Worm (Caenorhabditis elegans) whole organism, L3 larva: Measurements from ENCODE around the gene mog-5.

ENCODE experiments used
- ZK546.5 ChIP-seq: sonication (generic microtip); optimal IDR thresholded peaks from 2 replicates; lab custom pipeline; 2017; ENCODE audit warnings: missing biosample characterization, missing genetic modification characterization
- ceh-16 ChIP-seq: sonication (generic microtip); optimal IDR thresholded peaks from 2 replicates; lab custom pipeline; 2017; ENCODE audit warnings: missing biosample characterization, missing genetic modification characterization
- elt-1 ChIP-seq: fragments of 150-350 bp; optimal IDR thresholded peaks from 2 replicates; lab custom pipeline; 2014; ENCODE audit warnings: missing biosample characterization, missing genetic modification characterization
- eor-1 ChIP-seq, 2 experiments: fragments of 150-350 bp; optimal IDR thresholded peaks; 2 replicates each; lab custom pipeline; 2014 to 2018; ENCODE audit warnings: missing biosample characterization in 2 of 2, missing genetic modification characterization in 2 of 2
- fkh-2 ChIP-seq: fragments of 150-350 bp; optimal IDR thresholded peaks from 2 replicates; lab custom pipeline; 2014; ENCODE audit warnings: missing biosample characterization, missing genetic modification reagents, missing genetic modification characterization
- lin-15B ChIP-seq: fragments of 150-350 bp; optimal IDR thresholded peaks from 2 replicates; lab custom pipeline; 2014; ENCODE audit warnings: missing biosample characterization, missing genetic modification characterization
- mdl-1 ChIP-seq: fragments of 150-350 bp; optimal IDR thresholded peaks from 2 replicates; lab custom pipeline; 2014; ENCODE audit warnings: missing biosample characterization, missing genetic modification characterization
- nfya-1 ChIP-seq: sonication (generic microtip); optimal IDR thresholded peaks from 2 replicates; lab custom pipeline; 2017; ENCODE audit warnings: missing genetic modification characterization, mild to moderate bottlenecking, missing compliant biosample characterization, antibody characterized with exemption, moderate library complexity; ENCODE audit not compliant: insufficient read depth
- nhr-11 ChIP-seq: fragments of 150-350 bp; optimal IDR thresholded peaks from 2 replicates; lab custom pipeline; 2014; ENCODE audit warnings: missing biosample characterization, missing genetic modification characterization
- nhr-76 ChIP-seq: fragments of 150-350 bp; sonication (generic microtip); optimal IDR thresholded peaks from 5 replicates; lab custom pipeline; 2014; ENCODE audit warnings: missing biosample characterization, missing genetic modification characterization
- skn-1 ChIP-seq: fragments of 150-350 bp; optimal IDR thresholded peaks from 2 replicates; lab custom pipeline; 2014; ENCODE audit warnings: missing biosample characterization, missing genetic modification characterization
- zag-1 ChIP-seq: fragments of 150-350 bp; optimal IDR thresholded peaks from 2 replicates; lab custom pipeline; 2014; ENCODE audit warnings: missing biosample characterization, missing genetic modification characterization

ce11 chrII:5433069-5433468 is 33.7 kb downstream of the mog-5 start, which contains the start of gene srx-114:
- TF ChIP-seq skn-1 (no peak), eor-1 (tag; optimal IDR thresholded peaks at IDR 0.05; lab: Kevin White, UChicago) (no peak), ZK546.5 (tag; lab: Kevin White, UChicago) (no peak), nfya-1 (tag; lab: Kevin White, UChicago) (no peak), elt-1 (tag; lab: Kevin White, UChicago) (no peak), nhr-11 (tag; lab: Kevin White, UChicago) (no peak), mdl-1 (tag; lab: Kevin White, UChicago) (no peak), lin-15B (tag; lab: Kevin White, UChicago) (no peak), ceh-16 (tag; lab: Kevin White, UChicago) (no peak), nhr-76 (tag; lab: Kevin White, UChicago) (no peak), fkh-2 (tag; lab: Kevin White, UChicago) (no peak), zag-1 (tag; lab: Kevin White, UChicago) (no peak)
